Fruit fly (Drosophila melanogaster) whole organism, embryonic: ENCODE data around the gene Rbm13.

Experiments used
- Abd-B ChIP-seq: fragments of 200-800 bp; sonication (Bioruptor generic); optimal IDR thresholded peaks from 2 replicates; lab custom pipeline; 2018; ENCODE audit warnings: missing biosample characterization, mild to moderate bottlenecking, missing genetic modification characterization, moderate library complexity
- Atf6 ChIP-seq: fragments of 200-800 bp; sonication (Bioruptor generic); IDR thresholded peaks from 2 replicates; pipeline ENCODE4 v1.3.6; 2022; ENCODE audit warnings: missing biosample characterization, missing genetic modification characterization
- B-H1 ChIP-seq: fragments of 200-800 bp; sonication (Bioruptor generic); IDR thresholded peaks from 3 replicates; pipeline ENCODE4 v1.3.6; 2022; ENCODE audit warnings: missing biosample characterization, missing genetic modification characterization
- BEAF-32 ChIP-seq: fragments of 200-800 bp; sonication (Bioruptor generic); optimal IDR thresholded peaks from 3 replicates; lab custom pipeline; 2017; ENCODE audit warnings: missing biosample characterization, missing genetic modification characterization, mild to moderate bottlenecking, moderate library complexity, missing genetic modification reagents
- C15 ChIP-seq: fragments of 200-800 bp; sonication (Bioruptor generic); IDR thresholded peaks from 3 replicates; pipeline ENCODE4 v1.3.6; 2022; ENCODE audit warnings: missing biosample characterization, missing genetic modification characterization
- CG11560 ChIP-seq: fragments of 200-800 bp; sonication (Bioruptor generic); IDR thresholded peaks from 3 replicates; pipeline ENCODE4 v1.3.6; 2022; ENCODE audit warnings: missing biosample characterization, missing genetic modification characterization
- CG11695 ChIP-seq: fragments of 200-800 bp; sonication (Bioruptor generic); IDR thresholded peaks from 3 replicates; pipeline ENCODE4 v1.3.6; 2022; ENCODE audit warnings: missing biosample characterization, missing genetic modification characterization
- CG12659 ChIP-seq: fragments of 200-800 bp; sonication (Bioruptor generic); optimal IDR thresholded peaks from 3 replicates; lab custom pipeline; 2017; ENCODE audit warnings: mild to moderate bottlenecking, missing biosample characterization, missing genetic modification reagents, missing genetic modification characterization
- CG14667 ChIP-seq: fragments of 200-800 bp; sonication (Bioruptor generic); IDR thresholded peaks from 2 replicates; pipeline ENCODE4 v1.3.6; 2022; ENCODE audit warnings: missing biosample characterization, missing genetic modification characterization
- CG1529 ChIP-seq: fragments of 200-800 bp; sonication (Bioruptor generic); optimal IDR thresholded peaks from 3 replicates; lab custom pipeline; 2018; ENCODE audit warnings: missing biosample characterization, missing genetic modification characterization
- CG1832 ChIP-seq: fragments of 200-800 bp; sonication (Bioruptor generic); optimal IDR thresholded peaks from 2 replicates; lab custom pipeline; 2017; ENCODE audit warnings: missing biosample characterization, mild to moderate bottlenecking, missing genetic modification characterization, inconsistent platforms
- CG18764 ChIP-seq: fragments of 200-800 bp; sonication (Bioruptor generic); optimal IDR thresholded peaks from 3 replicates; lab custom pipeline; 2016; ENCODE audit warnings: missing biosample characterization, missing genetic modification characterization
- CG30431 ChIP-seq: fragments of 200-800 bp; sonication (Bioruptor generic); optimal IDR thresholded peaks from 2 replicates; lab custom pipeline; 2017; ENCODE audit warnings: missing biosample characterization, missing genetic modification characterization
- CG34224 ChIP-seq: fragments of 200-800 bp; sonication (Bioruptor generic); IDR thresholded peaks from 3 replicates; pipeline ENCODE4 v1.3.6; 2022; ENCODE audit warnings: missing biosample characterization, missing genetic modification characterization; ENCODE audit not compliant: partially characterized antibody
- CG43689 ChIP-seq: fragments of 200-800 bp; sonication (Bioruptor generic); IDR thresholded peaks from 2 replicates; pipeline ENCODE4 v1.3.6; 2022; ENCODE audit warnings: missing biosample characterization, missing genetic modification characterization
- CG6689 ChIP-seq: fragments of 200-800 bp; sonication (Bioruptor generic); IDR thresholded peaks from 2 replicates; pipeline ENCODE4 v1.3.6; 2022; ENCODE audit warnings: missing biosample characterization, missing genetic modification characterization
- CG8359 ChIP-seq: fragments of 200-800 bp; sonication (Bioruptor generic); optimal IDR thresholded peaks from 2 replicates; lab custom pipeline; 2017; ENCODE audit warnings: missing biosample characterization, mild to moderate bottlenecking, missing genetic modification characterization, borderline replicate concordance
- CG8924 ChIP-seq: fragments of 200-800 bp; optimal IDR thresholded peaks from 3 replicates; lab custom pipeline; 2019; ENCODE audit warnings: missing biosample characterization, mild to moderate bottlenecking, missing genetic modification characterization, moderate library complexity
- Camta ChIP-seq: fragments of 200-800 bp; sonication (Bioruptor generic); optimal IDR thresholded peaks from 2 replicates; lab custom pipeline; 2016; ENCODE audit warnings: missing biosample characterization, missing genetic modification characterization
- Dip2 ChIP-seq: fragments of 200-800 bp; sonication (Bioruptor generic); IDR thresholded peaks from 2 replicates; pipeline ENCODE4 v1.3.6; 2022; ENCODE audit warnings: missing biosample characterization, missing genetic modification characterization
- HLH54F ChIP-seq: fragments of 200-800 bp; sonication (Bioruptor generic); optimal IDR thresholded peaks from 3 replicates; lab custom pipeline; 2016; ENCODE audit warnings: missing biosample characterization, missing genetic modification characterization
- NC2α ChIP-seq: fragments of 200-800 bp; sonication (Bioruptor generic); optimal IDR thresholded peaks from 2 replicates; lab custom pipeline; 2016; ENCODE audit warnings: missing biosample characterization, missing genetic modification characterization
- Optix ChIP-seq: fragments of 200-800 bp; sonication (Bioruptor generic); IDR thresholded peaks from 3 replicates; pipeline ENCODE4 v1.3.6; 2022; ENCODE audit warnings: missing biosample characterization, missing genetic modification characterization
- Ravus ChIP-seq: fragments of 200-800 bp; sonication (Bioruptor generic); IDR thresholded peaks from 2 replicates; pipeline ENCODE4 v1.3.6; 2022; ENCODE audit warnings: missing biosample characterization, missing genetic modification characterization
- Taf1 ChIP-seq: fragments of 200-800 bp; sonication (Bioruptor generic); IDR thresholded peaks from 2 replicates; pipeline ENCODE4 v1.3.6; 2022; ENCODE audit warnings: missing biosample characterization, missing genetic modification characterization
- Usf ChIP-seq: fragments of 200-800 bp; sonication (Bioruptor generic); optimal IDR thresholded peaks from 2 replicates; lab custom pipeline; 2017; ENCODE audit warnings: missing genotype, missing biosample characterization, missing genetic modification characterization
- ac ChIP-seq: fragments of 200-800 bp; sonication (Bioruptor generic); optimal IDR thresholded peaks from 3 replicates; lab custom pipeline; 2017; ENCODE audit warnings: missing biosample characterization, mild to moderate bottlenecking, missing genetic modification characterization
- ato ChIP-seq: fragments of 200-800 bp; sonication (Bioruptor generic); IDR thresholded peaks from 2 replicates; pipeline ENCODE4 v1.3.6; 2022; ENCODE audit warnings: missing biosample characterization, missing genetic modification characterization; ENCODE audit not compliant: partially characterized antibody
- bbx ChIP-seq: fragments of 200-800 bp; sonication (Bioruptor generic); IDR thresholded peaks from 2 replicates; pipeline ENCODE4 v1.3.6; 2022; ENCODE audit warnings: missing biosample characterization, missing genetic modification characterization; ENCODE audit not compliant: partially characterized antibody
- bcd ChIP-seq: fragments of 200-800 bp; sonication (Bioruptor generic); optimal IDR thresholded peaks from 2 replicates; lab custom pipeline; 2017; ENCODE audit warnings: missing biosample characterization, mild to moderate bottlenecking, missing genetic modification characterization
- btn ChIP-seq: fragments of 200-800 bp; sonication (Bioruptor generic); optimal IDR thresholded peaks from 2 replicates; lab custom pipeline; 2016; ENCODE audit warnings: missing biosample characterization, missing genetic modification characterization
- dpn ChIP-seq, 2 experiments: fragments of 200-800 bp; sonication (Bioruptor generic); optimal IDR thresholded peaks; 3 replicates each; lab custom pipeline; 2016; ENCODE audit warnings: missing biosample characterization in 2 of 2, missing genetic modification characterization in 2 of 2
- gce ChIP-seq: fragments of 200-800 bp; sonication (Bioruptor generic); IDR thresholded peaks from 3 replicates; pipeline ENCODE4 v1.3.6; 2022; ENCODE audit warnings: missing biosample characterization, missing genetic modification characterization
- gem ChIP-seq: fragments of 200-800 bp; sonication (Bioruptor generic); optimal IDR thresholded peaks from 2 replicates; lab custom pipeline; 2019; ENCODE audit warnings: missing biosample characterization, mild to moderate bottlenecking, missing genetic modification characterization, moderate library complexity
- gfzf ChIP-seq: fragments of 200-800 bp; sonication (Bioruptor generic); optimal IDR thresholded peaks from 2 replicates; lab custom pipeline; 2016; ENCODE audit warnings: missing biosample characterization, mild to moderate bottlenecking, missing genetic modification characterization, moderate library complexity
- h ChIP-seq: fragments of >200 bp; optimal IDR thresholded peaks from 2 replicates; lab custom pipeline; 2017
- ind ChIP-seq: fragments of 200-800 bp; sonication (Bioruptor generic); optimal IDR thresholded peaks from 3 replicates; lab custom pipeline; 2016; ENCODE audit warnings: missing biosample characterization, missing genetic modification characterization
- jigr1 ChIP-seq: fragments of 200-800 bp; sonication (Bioruptor generic); IDR thresholded peaks from 3 replicates; pipeline ENCODE4 v1.3.6; 2022; ENCODE audit warnings: missing biosample characterization, missing genetic modification characterization
- jumu ChIP-seq: fragments of 200-800 bp; sonication (Bioruptor generic); optimal IDR thresholded peaks from 3 replicates; lab custom pipeline; 2016; ENCODE audit warnings: missing biosample characterization, missing genetic modification characterization
- pita ChIP-seq: fragments of 200-800 bp; sonication (Bioruptor generic); optimal IDR thresholded peaks from 2 replicates; lab custom pipeline; 2017; ENCODE audit warnings: missing biosample characterization, mild to moderate bottlenecking, missing genetic modification characterization
- pnt ChIP-seq: fragments of 200-800 bp; sonication (Bioruptor generic); optimal IDR thresholded peaks from 3 replicates; lab custom pipeline; 2016; ENCODE audit warnings: missing biosample characterization, missing genetic modification characterization
- shn ChIP-seq: fragments of 200-800 bp; sonication (Bioruptor generic); optimal IDR thresholded peaks from 3 replicates; lab custom pipeline; 2016; ENCODE audit warnings: missing biosample characterization, missing genetic modification characterization
- sisA ChIP-seq: fragments of 200-800 bp; sonication (Bioruptor generic); IDR thresholded peaks from 2 replicates; pipeline ENCODE4 v1.3.6; 2022; ENCODE audit warnings: missing biosample characterization, missing genetic modification characterization
- slbo ChIP-seq: fragments of 200-800 bp; sonication (Bioruptor generic); IDR thresholded peaks from 2 replicates; pipeline ENCODE4 v1.3.6; 2022; ENCODE audit warnings: missing biosample characterization, missing genetic modification characterization
- so ChIP-seq: fragments of 200-800 bp; sonication (Bioruptor generic); IDR thresholded peaks from 3 replicates; pipeline ENCODE4 v1.3.6; 2022; ENCODE audit warnings: missing biosample characterization, missing genetic modification characterization
- stc ChIP-seq: fragments of 200-800 bp; sonication (Bioruptor generic); IDR thresholded peaks from 2 replicates; pipeline ENCODE4 v1.3.6; 2022; ENCODE audit warnings: missing biosample characterization, missing genetic modification characterization
- tin ChIP-seq: fragments of 200-800 bp; sonication (Bioruptor generic); optimal IDR thresholded peaks from 3 replicates; lab custom pipeline; 2016; ENCODE audit warnings: missing biosample characterization, missing genetic modification characterization
- tll ChIP-seq, 2 experiments: fragments of 200-800 bp in 1 of 2; fragments of >200 bp in 1 of 2; sonication (Bioruptor generic) in 1 of 2; optimal IDR thresholded peaks; 2 replicates each; lab custom pipeline; 2017 to 2019; ENCODE audit warnings: missing biosample characterization in 2 of 2, missing genetic modification characterization in 2 of 2, mild to moderate bottlenecking in 1 of 2, moderate library complexity in 1 of 2
- vnd ChIP-seq: fragments of 200-800 bp; sonication (Bioruptor generic); IDR thresholded peaks from 3 replicates; pipeline ENCODE4 v1.3.6; 2022; ENCODE audit warnings: missing biosample characterization, missing genetic modification characterization; ENCODE audit not compliant: partially characterized antibody

The Rbm13 gene

DNA sequence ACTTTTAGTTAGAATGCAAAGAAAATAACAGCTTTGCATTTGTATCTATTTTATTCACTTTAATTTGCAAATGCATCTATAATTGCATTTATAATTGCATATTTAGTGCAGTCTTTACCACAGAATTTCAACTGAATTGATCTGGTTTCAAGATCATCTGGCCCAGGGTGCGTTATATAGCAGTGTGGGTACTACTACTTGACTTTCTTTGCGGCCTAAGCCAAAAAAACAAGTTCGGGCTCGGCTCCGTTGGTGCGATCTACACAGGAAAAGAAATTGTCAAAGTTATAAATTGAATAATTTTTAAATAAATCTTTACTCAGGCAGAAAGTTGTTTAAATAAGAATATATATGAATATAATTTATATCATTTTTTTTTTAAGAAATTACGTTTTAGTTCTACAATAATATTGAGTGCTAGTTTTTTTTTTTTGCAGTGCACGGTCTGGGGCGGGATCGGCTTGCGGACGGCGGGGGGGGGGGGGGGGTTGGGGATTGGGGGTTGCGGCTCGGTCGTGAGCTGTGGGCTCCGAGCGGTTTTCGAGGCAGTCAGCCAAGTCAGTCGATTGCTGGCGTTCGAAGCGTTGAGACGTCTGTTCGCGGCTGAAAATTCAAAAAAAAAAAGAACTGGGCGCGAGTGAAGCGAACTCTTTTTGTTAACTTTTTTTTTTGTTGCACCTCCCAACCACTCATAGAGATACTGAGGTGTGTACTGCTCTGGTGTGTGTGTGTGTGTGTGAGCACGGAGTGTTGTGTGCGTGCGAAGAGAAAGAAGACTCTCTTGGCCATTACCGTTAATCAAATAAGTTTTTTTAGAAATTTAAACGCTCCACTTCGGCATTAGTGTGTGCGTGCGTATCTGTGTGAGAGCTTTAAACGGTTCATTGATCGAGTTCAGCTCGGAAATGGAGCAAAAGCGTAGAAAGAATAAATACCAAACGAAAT, 37.7 kb upstream of the Rbm13 start (continued):
- TF ChIP-seq CG1529 (GFP tag; lab: Kevin White, UChicago) (peak; percentile 57), CG11560 (peak; percentile 43; the same call in 1 of the 3 replicates), CG1832 (GFP tag; lab: Kevin White, UChicago) (no peak), C15 (GFP tag; lab: Robert Waterston, UW) (peak; percentile 40; the same call in 1 of the 3 replicates), Optix (GFP tag; lab: Robert Waterston, UW) (peak; percentile 73; the same call in 2 of the 3 replicates), bcd (GFP tag; lab: Kevin White, UChicago) (peak; percentile 86), gfzf (GFP tag; lab: Kevin White, UChicago) (no peak), HLH54F (GFP tag; lab: Kevin White, UChicago) (peak; percentile 22), CG34224 (GFP tag; lab: Robert Waterston, UW) (no peak), Dip2 (no peak), shn (GFP tag; lab: Kevin White, UChicago) (peak; percentile 30), Abd-B (GFP tag; lab: Kevin White, UChicago) (peak; percentile 71), ato (GFP tag; lab: Robert Waterston, UW) (no peak), CG8924 (tag; lab: Kevin White, UChicago) (peak; percentile 81), ind (GFP tag; lab: Kevin White, UChicago) (peak; percentile 64), CG30431 (GFP tag; lab: Kevin White, UChicago) (peak; percentile 59), pnt (no peak), tin (GFP tag; lab: Kevin White, UChicago) (peak; percentile 43), Usf (GFP tag; lab: Kevin White, UChicago) (peak; percentile 50), CG11695 (GFP tag; lab: Robert Waterston, UW) (peak; percentile 81), CG43689 (GFP tag; lab: Robert Waterston, UW) (peak; percentile 44; the same call in 1 of the 2 replicates), Taf1 (GFP tag; lab: Robert Waterston, UW) (0 out of 2 replicates have a peak, but pooled peaks have one; percentile 12), jigr1 (GFP tag; lab: Robert Waterston, UW) (no peak), ac (peak; percentile 35), Atf6 (GFP tag; lab: Robert Waterston, UW) (peak; percentile 76), CG6689 (peak; percentile 82), gce (GFP tag; lab: Robert Waterston, UW) (peak; percentile 65; the same call in 1 of the 3 replicates), sisA (GFP tag; lab: Robert Waterston, UW) (peak; percentile 81), CG18764 (GFP tag; lab: Kevin White, UChicago) (peak; percentile 6), NC2α (GFP tag; lab: Kevin White, UChicago) (no peak), B-H1 (peak; percentile 65), btn (no peak), Camta (GFP tag; lab: Kevin White, UChicago) (peak; percentile 20), BEAF-32 (GFP tag; lab: Kevin White, UChicago) (no peak), so (GFP tag; lab: Robert Waterston, UW) (peak; percentile 83), pita (GFP tag; lab: Kevin White, UChicago) (no peak), jumu (GFP tag; lab: Kevin White, UChicago) (peak; percentile 16), CG14667 (peak; percentile 82), stc (peak; percentile 69; the same call in 1 of the 2 replicates), gem (peak; percentile 89), tll (GFP tag; optimal IDR thresholded peaks at IDR 0.05; lab: Kevin White, UChicago) (no peak), vnd (0 out of 3 replicates have a peak, but pooled peaks have one; percentile 43), CG12659 (GFP tag; lab: Kevin White, UChicago) (peak; percentile 82), dpn (GFP tag; optimal IDR thresholded peaks at IDR 0.05; lab: Kevin White, UChicago) (peak; percentile 20 to 54), slbo (GFP tag; lab: Robert Waterston, UW) (peak; percentile 81), bbx (GFP tag; lab: Robert Waterston, UW) (no peak), Ravus (peak; percentile 29), CG8359 (GFP tag; lab: Kevin White, UChicago) (peak; percentile 57), h (lab: Kevin White, UChicago) (no peak)
